Worm (Caenorhabditis elegans) whole organism, L2 larva: ENCODE data around the gene let-99.

Source experiments
- C34F6.9 ChIP-seq: fragments of 150-350 bp; optimal IDR thresholded peaks from 2 replicates; lab custom pipeline; 2014; ENCODE audit warnings: missing biosample characterization, missing genetic modification characterization
- F13H6.1 ChIP-seq: sonication (generic microtip); optimal IDR thresholded peaks from 2 replicates; lab custom pipeline; 2016; ENCODE audit warnings: missing genetic modification characterization, missing compliant biosample characterization
- Y55F3AM.14 ChIP-seq: fragments of 200-800 bp; sonication (Bioruptor generic); optimal IDR thresholded peaks from 2 replicates; lab custom pipeline; 2018; ENCODE audit warnings: mild to moderate bottlenecking, missing genetic modification characterization, missing compliant biosample characterization
- alr-1 ChIP-seq: fragments of 150-350 bp; optimal IDR thresholded peaks from 2 replicates; lab custom pipeline; 2014; ENCODE audit warnings: missing biosample characterization, missing genetic modification characterization
- ama-1 ChIP-seq: fragments of 150-350 bp; optimal IDR thresholded peaks from 2 replicates; lab custom pipeline; 2018; ENCODE audit warnings: inconsistent platforms
- blmp-1 ChIP-seq: sonication (generic microtip); optimal IDR thresholded peaks from 2 replicates; lab custom pipeline; 2017; ENCODE audit warnings: missing genetic modification characterization, mild to moderate bottlenecking, missing compliant biosample characterization, antibody characterized with exemption, moderate library complexity; ENCODE audit not compliant: insufficient read depth
- ceh-16 ChIP-seq: fragments of 150-350 bp; optimal IDR thresholded peaks from 2 replicates; lab custom pipeline; 2014; ENCODE audit warnings: missing biosample characterization, missing genetic modification characterization
- crh-2 ChIP-seq: sonication (generic microtip); optimal IDR thresholded peaks from 2 replicates; lab custom pipeline; 2017; ENCODE audit warnings: missing biosample characterization, missing genetic modification characterization
- dmd-4 ChIP-seq: sonication (generic microtip); optimal IDR thresholded peaks from 2 replicates; lab custom pipeline; 2017; ENCODE audit warnings: missing biosample characterization, missing genetic modification characterization
- egl-27 ChIP-seq: sonication (generic microtip); optimal IDR thresholded peaks from 3 replicates; lab custom pipeline; 2017; ENCODE audit warnings: missing biosample characterization, missing genetic modification reagents, missing genetic modification characterization
- elt-3 ChIP-seq: sonication (generic microtip); optimal IDR thresholded peaks from 2 replicates; lab custom pipeline; 2017; ENCODE audit warnings: missing biosample characterization, missing genetic modification characterization
- fos-1 ChIP-seq: fragments of 150-350 bp; optimal IDR thresholded peaks from 2 replicates; lab custom pipeline; 2014; ENCODE audit warnings: missing biosample characterization, missing genetic modification characterization
- gmeb-1 ChIP-seq: fragments of 150-350 bp; optimal IDR thresholded peaks from 2 replicates; lab custom pipeline; 2014; ENCODE audit warnings: missing biosample characterization, missing genetic modification characterization
- lin-13 ChIP-seq: fragments of 150-350 bp; optimal IDR thresholded peaks from 2 replicates; lab custom pipeline; 2014; ENCODE audit warnings: missing biosample characterization, missing genetic modification reagents, missing genetic modification characterization
- lin-39 ChIP-seq: fragments of 150-350 bp; optimal IDR thresholded peaks from 2 replicates; lab custom pipeline; 2014; ENCODE audit warnings: missing biosample characterization, missing genetic modification reagents, missing genetic modification characterization
- lsy-2 ChIP-seq, 2 experiments: fragments of 150-350 bp in 1 of 2; sonication (generic microtip) in 1 of 2; optimal IDR thresholded peaks; 2 replicates each; lab custom pipeline; 2014 to 2017; ENCODE audit warnings: missing biosample characterization in 2 of 2, missing genetic modification characterization in 2 of 2
- mab-5 ChIP-seq: fragments of 150-350 bp; optimal IDR thresholded peaks from 2 replicates; lab custom pipeline; 2014; ENCODE audit warnings: missing biosample characterization, missing genetic modification characterization
- mdl-1 ChIP-seq, 2 experiments: fragments of 150-350 bp in 1 of 2; sonication (generic microtip) in 1 of 2; optimal IDR thresholded peaks; 2 replicates each; lab custom pipeline; 2017; ENCODE audit warnings: missing biosample characterization in 2 of 2, missing genetic modification characterization in 2 of 2
- nhr-10 ChIP-seq: sonication (generic microtip); optimal IDR thresholded peaks from 2 replicates; lab custom pipeline; 2017; ENCODE audit warnings: missing biosample characterization, missing genetic modification characterization
- nhr-11 ChIP-seq: fragments of 150-350 bp; optimal IDR thresholded peaks from 2 replicates; lab custom pipeline; 2014; ENCODE audit warnings: missing biosample characterization, missing genetic modification characterization
- nhr-12 ChIP-seq: fragments of 150-350 bp; optimal IDR thresholded peaks from 2 replicates; lab custom pipeline; 2014; ENCODE audit warnings: missing biosample characterization, missing genetic modification characterization
- nhr-129 ChIP-seq: fragments of 150-350 bp; optimal IDR thresholded peaks from 2 replicates; lab custom pipeline; 2014; ENCODE audit warnings: missing biosample characterization, missing genetic modification characterization
- nhr-237 ChIP-seq: fragments of 150-350 bp; optimal IDR thresholded peaks from 2 replicates; lab custom pipeline; 2014; ENCODE audit warnings: missing biosample characterization, missing genetic modification characterization
- nhr-6 ChIP-seq: fragments of 150-350 bp; optimal IDR thresholded peaks from 2 replicates; lab custom pipeline; 2014; ENCODE audit warnings: missing biosample characterization, missing genetic modification characterization
- sem-4 ChIP-seq: fragments of 150-350 bp; optimal IDR thresholded peaks from 2 replicates; lab custom pipeline; 2014; ENCODE audit warnings: missing biosample characterization, missing genetic modification reagents, missing genetic modification characterization
- skn-1 ChIP-seq: sonication (generic microtip); optimal IDR thresholded peaks from 2 replicates; lab custom pipeline; 2017; ENCODE audit warnings: missing biosample characterization, missing genetic modification characterization
- sma-9 ChIP-seq, 2 experiments: fragments of 150-350 bp in 1 of 2; sonication (generic microtip) in 1 of 2; optimal IDR thresholded peaks; 2 replicates each; lab custom pipeline; 2014 to 2016; ENCODE audit warnings: missing genetic modification characterization in 2 of 2, mild to moderate bottlenecking in 1 of 2, missing biosample characterization in 1 of 2, missing compliant biosample characterization in 1 of 2, missing genetic modification reagents in 1 of 2, moderate library complexity in 1 of 2
- unc-62 ChIP-seq: fragments of 150-350 bp; optimal IDR thresholded peaks from 2 replicates; lab custom pipeline; 2014; ENCODE audit warnings: missing biosample characterization, missing genetic modification reagents, missing genetic modification characterization
- ztf-1 ChIP-seq: fragments of 200-800 bp; sonication (Bioruptor generic); conservative IDR thresholded peaks from 2 replicates; pipeline ENCODE4 v1.3.6; 2022; ENCODE audit warnings: missing genetic modification characterization, missing compliant biosample characterization
- ztf-11 ChIP-seq: sonication (generic microtip); optimal IDR thresholded peaks from 2 replicates; lab custom pipeline; 2017; ENCODE audit warnings: missing biosample characterization, missing genetic modification characterization

let-99 gene

DNA sequence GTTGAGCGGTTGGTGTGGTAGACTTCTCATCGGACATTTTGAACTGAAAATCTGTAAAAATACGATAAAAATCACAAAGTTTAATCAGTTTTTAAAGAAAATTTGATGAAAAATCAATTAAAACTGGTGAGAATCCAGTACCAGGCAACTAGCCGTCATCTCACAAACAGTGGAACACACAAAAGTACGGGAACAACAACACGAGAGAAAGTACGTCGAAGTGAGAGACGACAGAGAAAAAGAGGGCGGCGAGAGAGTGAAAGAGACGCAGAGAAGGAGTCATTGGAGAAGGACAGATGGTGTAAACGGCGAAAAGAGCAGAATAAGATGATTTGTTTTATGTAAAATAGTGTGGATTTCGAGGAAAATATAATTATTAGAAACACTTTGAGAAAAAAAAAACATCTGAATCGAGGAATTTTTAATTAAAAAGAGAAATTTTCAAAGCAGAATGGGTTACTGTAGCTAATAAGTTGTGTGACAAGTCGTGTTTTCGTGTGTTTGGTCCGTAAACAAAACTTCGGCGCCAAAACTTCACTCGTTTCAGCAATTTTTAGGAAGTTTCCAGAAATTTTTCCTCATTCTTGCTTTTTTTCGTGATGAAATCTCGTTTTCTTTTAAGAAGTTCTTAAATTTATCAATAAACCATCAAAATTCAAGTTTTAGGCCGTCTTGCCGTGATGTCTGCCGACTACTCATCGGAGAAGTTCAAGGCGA is at the start of gene let-99, which contains the start of gene hsb-1:
TSS of gene let-99 (plus strand) at position 667 of the 717 bp plus-strand sequence.
TSS of gene hsb-1 (minus strand) at position 51 of the 717 bp plus-strand sequence.
- TF ChIP-seq elt-3 (tag; lab: Kevin White, UChicago) (no peak), F13H6.1 (tag; lab: Kevin White, UChicago) (peak; percentile 49), crh-2 (peak; percentile 24), fos-1 (tag; lab: Kevin White, UChicago) (peak; percentile 4), blmp-1 (tag; lab: Kevin White, UChicago) (no peak), ama-1 (lab: Kevin White, UChicago) (no peak), mdl-1 (tag; optimal IDR thresholded peaks at IDR 0.05; lab: Kevin White, UChicago) (no peak), lin-13 (GFP tag; lab: Kevin White, UChicago) (no peak), nhr-12 (tag; lab: Kevin White, UChicago) (no peak), alr-1 (tag; lab: Kevin White, UChicago) (no peak), ztf-11 (tag; lab: Kevin White, UChicago) (no peak), C34F6.9 (peak; percentile 55)

DNA sequence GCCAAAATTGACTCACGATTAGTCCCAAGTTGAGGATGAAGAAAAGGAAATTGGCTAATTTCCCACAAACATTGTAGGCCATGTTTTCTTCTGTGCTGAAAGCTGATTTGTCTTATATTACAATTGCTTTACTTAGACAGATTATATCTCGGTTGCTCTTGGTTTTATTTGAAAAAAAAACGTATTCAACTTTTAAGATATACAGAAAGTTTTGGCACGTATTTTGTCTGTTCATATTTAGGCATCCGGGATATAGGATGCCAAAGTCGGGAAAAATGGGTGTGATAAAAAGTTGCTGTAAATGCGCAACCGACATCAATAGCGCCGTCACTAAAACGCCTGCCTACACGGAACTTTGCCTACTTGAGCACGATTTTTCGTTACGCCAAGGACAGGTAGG is 47.5 kb upstream of the let-99 start, which contains the start of gene tsp-4:
TSS of gene tsp-4 (minus strand) at position 101 of the 400 bp plus-strand sequence.
- TF ChIP-seq blmp-1 (tag; lab: Kevin White, UChicago) (no peak), ceh-16 (tag; lab: Kevin White, UChicago) (no peak), ztf-1 (GFP tag; lab: Robert Waterston, UW) (no peak)
- TF ChIP-seq, all 48 proteins: peak for 0

DNA sequence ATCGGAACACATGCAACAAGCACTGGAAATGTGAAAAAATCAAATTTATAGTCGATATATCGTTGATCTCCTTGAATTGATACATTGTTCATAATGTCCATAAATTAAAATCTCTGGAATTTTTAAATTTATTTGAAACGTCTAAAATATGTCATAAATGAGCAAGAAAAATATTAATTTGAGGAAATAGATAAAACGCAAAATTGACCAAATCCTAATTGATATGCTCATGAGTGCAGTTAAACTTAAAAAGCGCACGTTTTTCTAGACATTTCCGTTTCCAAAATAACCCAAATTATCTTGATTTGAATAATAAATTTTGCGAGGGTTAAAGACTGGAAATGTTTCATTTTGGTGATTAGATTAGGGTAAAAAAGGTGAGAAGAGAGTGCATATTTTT is 45.1 kb upstream of the let-99 start, which contains the start of gene sru-13:
TSS of gene sru-13 (minus strand) at position 101 of the 400 bp plus-strand sequence.
- no peak for TF ChIP-seq skn-1
- TF ChIP-seq fos-1 (tag; lab: Kevin White, UChicago): no peak
- no peak for TF ChIP-seq unc-62 (GFP tag; lab: Kevin White, UChicago)
- TF ChIP-seq nhr-11 (tag; lab: Kevin White, UChicago): no peak
- TF ChIP-seq sem-4 (tag; lab: Kevin White, UChicago): no peak
- TF ChIP-seq F13H6.1 (tag; lab: Kevin White, UChicago): no peak
- TF ChIP-seq mab-5: no peak
- no peak for TF ChIP-seq Y55F3AM.14 (GFP tag; lab: Kevin White, UChicago)
- no peak for TF ChIP-seq nhr-129 (tag; lab: Kevin White, UChicago)
- TF ChIP-seq mdl-1 (tag; optimal IDR thresholded peaks at IDR 0.05; lab: Kevin White, UChicago): no peak
- TF ChIP-seq lin-39 (tag; lab: Kevin White, UChicago): no peak
- TF ChIP-seq dmd-4: no peak
- no peak for TF ChIP-seq sma-9 (GFP tag; optimal IDR thresholded peaks at IDR 0.05; lab: Kevin White, UChicago)
- TF ChIP-seq sma-9 (tag; optimal IDR thresholded peaks at IDR 0.05; lab: Kevin White, UChicago): no peak

DNA sequence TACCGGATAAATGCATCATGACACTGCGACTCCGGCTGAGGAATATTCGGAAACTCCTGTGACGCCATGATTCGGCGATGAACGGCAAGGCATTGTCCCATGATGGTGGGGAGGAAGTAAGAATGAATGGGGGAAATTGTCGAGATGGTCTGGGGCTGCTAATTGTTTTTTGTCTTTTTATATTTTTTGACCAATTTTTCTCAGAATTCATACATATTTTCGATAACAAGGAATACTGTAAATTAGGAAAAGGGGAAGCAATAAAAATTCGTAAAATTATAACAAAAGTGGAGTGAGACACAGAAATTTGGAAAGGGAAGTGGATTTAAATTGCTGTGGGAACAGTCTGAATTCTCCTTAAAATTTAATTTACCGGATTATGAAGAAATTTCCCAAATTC is 42.2 kb upstream of the let-99 start, which contains the start of gene eak-4:
TSS of gene eak-4 (minus strand) at position 101 of the 400 bp plus-strand sequence.
- no peak for TF ChIP-seq dmd-4
- TF ChIP-seq nhr-6 (tag; lab: Kevin White, UChicago): no peak
- no peak for TF ChIP-seq gmeb-1

DNA sequence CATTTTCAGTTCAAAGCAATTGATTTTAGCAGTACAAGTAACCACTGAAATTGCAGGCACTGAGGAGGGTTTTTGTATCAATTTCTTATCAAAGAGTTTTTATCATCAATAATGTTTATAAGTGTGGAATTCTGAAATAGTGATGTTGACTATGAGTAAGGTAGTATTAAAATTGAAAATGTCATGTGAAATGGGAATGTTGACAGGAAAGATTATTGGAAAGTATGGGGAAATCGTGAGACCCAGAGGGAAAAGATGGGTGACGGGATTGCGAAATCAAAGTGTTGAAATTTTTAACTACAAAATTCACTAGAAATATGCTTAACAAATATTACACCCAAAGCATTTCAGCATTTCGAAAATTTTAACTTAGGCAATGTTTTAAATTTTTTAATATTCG is 40.4 kb upstream of the let-99 start, which contains the start of gene F53B2.8:
TSS of gene F53B2.8 (minus strand) at position 180 of the 400 bp plus-strand sequence.
- peak; percentile 22 for TF ChIP-seq C34F6.9
- no peak for TF ChIP-seq lin-39 (tag; lab: Kevin White, UChicago)
- TF ChIP-seq F13H6.1 (tag; lab: Kevin White, UChicago): peak; percentile 0
- peak; percentile 57 for TF ChIP-seq sma-9 (GFP tag; optimal IDR thresholded peaks at IDR 0.05; lab: Kevin White, UChicago)
- TF ChIP-seq sma-9 (tag; optimal IDR thresholded peaks at IDR 0.05; lab: Kevin White, UChicago): no peak
- peak; percentile 75 for TF ChIP-seq crh-2
- no peak for TF ChIP-seq nhr-237 (tag; lab: Kevin White, UChicago)
- TF ChIP-seq skn-1: peak; percentile 19
- no peak for TF ChIP-seq mab-5
- TF ChIP-seq ztf-1 (GFP tag; lab: Robert Waterston, UW): no peak
- TF ChIP-seq nhr-10 (tag; lab: Kevin White, UChicago): peak; percentile 9
- TF ChIP-seq nhr-129 (tag; lab: Kevin White, UChicago): peak; percentile 90
- no peak for TF ChIP-seq egl-27 (tag; lab: Kevin White, UChicago)
- peak in 1 of 2 experiments; percentile 34 for TF ChIP-seq lsy-2 (tag; optimal IDR thresholded peaks at IDR 0.05; lab: Kevin White, UChicago)
- no peak for TF ChIP-seq sem-4 (tag; lab: Kevin White, UChicago)
- peak; percentile 97 for TF ChIP-seq fos-1 (tag; lab: Kevin White, UChicago)
- no peak for TF ChIP-seq dmd-4
- peak; percentile 71 for TF ChIP-seq gmeb-1
- TF ChIP-seq ama-1 (lab: Kevin White, UChicago): peak; percentile 11
